Fruit fly (Drosophila melanogaster): Measurements from ENCODE around the gene E2f1.
A peak's percentile ranks its signal among the peaks of the same experiment; 100 is the strongest.

DNA sequence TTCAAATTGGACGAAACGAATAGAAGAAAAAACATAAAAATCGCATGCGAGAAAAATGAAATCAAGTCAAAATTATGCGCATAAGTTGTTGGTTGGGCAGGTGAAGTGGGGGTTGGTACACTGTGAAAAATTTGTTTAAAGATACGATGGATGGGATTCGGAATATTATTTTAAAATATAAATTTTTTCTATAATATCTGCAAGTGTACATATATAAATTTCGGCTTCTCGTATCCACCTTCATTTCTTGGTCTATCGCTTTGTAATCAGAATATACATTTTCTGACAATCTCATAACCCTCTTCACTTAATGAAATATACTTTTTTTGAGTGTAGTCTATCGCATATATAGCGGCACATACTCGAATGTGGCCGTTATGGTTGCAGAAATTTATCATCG is 42.7 kb upstream of the E2f1 start:
- peak; percentile 39; the same call in 1 of the 2 replicates for TF ChIP-seq Gug (GFP tag; IDR thresholded peaks at IDR 0.05)
- TF ChIP-seq vri (GFP tag; optimal IDR thresholded peaks at IDR 0.05) = no peak
- TF ChIP-seq CG1621 (tag; optimal IDR thresholded peaks at IDR 0.05) = no peak
- TF ChIP-seq Sox15 (GFP tag; optimal IDR thresholded peaks at IDR 0.05) = no peak
- no peak for TF ChIP-seq CG7368 (GFP tag; optimal IDR thresholded peaks at IDR 0.05)
- no peak for TF ChIP-seq CG6854 (GFP tag; optimal IDR thresholded peaks at IDR 0.05)
- TF ChIP-seq acj6 (GFP tag; optimal IDR thresholded peaks at IDR 0.05) = peak; percentile 43
- peak; percentile 42 for TF ChIP-seq net (GFP tag; optimal IDR thresholded peaks at IDR 0.05)
- TF ChIP-seq CG31627 (GFP tag; optimal IDR thresholded peaks at IDR 0.05) = no peak
- TF ChIP-seq dac (GFP tag; optimal IDR thresholded peaks at IDR 0.05) = peak; percentile 59

Data from whole organism, prepupa.